Worm (Caenorhabditis elegans): ENCODE results near the gene F42A9.9.

Gene F42A9.9

DNA sequence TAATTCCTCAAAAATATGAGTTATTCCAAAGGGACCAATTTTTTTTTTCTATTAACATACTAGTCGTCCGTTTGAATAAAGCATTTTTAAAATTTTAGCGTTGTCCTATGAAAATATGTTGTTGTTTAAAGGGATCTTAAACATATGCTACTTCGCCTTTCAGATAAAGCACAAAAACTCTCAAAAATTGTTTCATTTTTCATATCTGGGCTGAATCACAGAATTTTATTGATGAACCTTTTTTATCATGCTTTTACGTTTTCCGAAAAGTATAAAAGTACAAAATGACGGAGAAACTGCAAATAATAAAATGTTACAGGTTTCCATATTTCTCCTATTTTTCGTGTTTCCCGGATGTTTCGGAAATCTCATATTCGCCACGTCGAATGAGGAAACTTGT, 42.9 kb downstream of the F42A9.9 start, which contains the start of gene clec-181:
Gene clec-181, plus strand, starts transcription at position 301 of the 400 bp plus-strand sequence.
- TF ChIP-seq Y116A8C.19 (tag; optimal IDR thresholded peaks at IDR 0.05; ENCODE audit: borderline replicate concordance) (no peak), ceh-88 (GFP tag; IDR thresholded peaks at IDR 0.05) (no peak), nhr-237 (tag; optimal IDR thresholded peaks at IDR 0.05) (no peak), C04F5.9 (tag; optimal IDR thresholded peaks at IDR 0.05) (no peak), nhr-28 (tag; optimal IDR thresholded peaks at IDR 0.05) (no peak)

DNA sequence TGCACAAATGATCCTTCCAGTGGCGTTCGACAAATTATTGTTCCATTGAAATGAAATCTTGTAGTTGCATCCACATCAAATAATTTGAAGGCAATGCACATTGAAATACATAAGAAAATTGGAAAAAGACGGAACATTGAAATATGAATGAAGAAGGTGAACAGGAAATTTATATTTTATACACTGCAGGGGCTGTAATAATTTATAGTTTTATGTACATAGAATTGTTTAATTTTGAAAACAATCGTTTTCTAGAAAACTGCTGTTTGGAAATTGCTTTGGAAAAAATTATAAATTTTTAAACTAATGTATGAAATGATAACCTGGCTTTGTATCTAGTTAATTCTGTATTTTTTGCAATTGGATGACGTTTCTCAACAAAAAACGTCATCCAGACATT, 43.3 kb downstream of the F42A9.9 start, which contains the start of gene Y59H11AR.3:
Gene Y59H11AR.3, minus strand, starts transcription at position 101 of the 400 bp plus-strand sequence.
- TF ChIP-seq isw-1 (GFP tag; IDR thresholded peaks at IDR 0.05): no peak
- no peak for TF ChIP-seq egl-13 (tag; optimal IDR thresholded peaks at IDR 0.05)
- TF ChIP-seq nhr-12 (tag; optimal IDR thresholded peaks at IDR 0.05): no peak
- TF ChIP-seq nhr-90 (tag; optimal IDR thresholded peaks at IDR 0.05; ENCODE audit: poor library complexity): no peak
- no peak for TF ChIP-seq Y116A8C.19 (tag; optimal IDR thresholded peaks at IDR 0.05; ENCODE audit: borderline replicate concordance)
- TF ChIP-seq hpl-2 (GFP tag; optimal IDR thresholded peaks at IDR 0.05): no peak
- no peak for TF ChIP-seq ceh-63 (GFP tag; optimal IDR thresholded peaks at IDR 0.05)
